Worm (Caenorhabditis elegans) whole organism, L4 larva: ENCODE measurements around the gene haly-1.

Experiments
- ctbp-1 ChIP-seq: fragments of 200-800 bp; sonication (Bioruptor generic); IDR thresholded peaks from 2 replicates; pipeline ENCODE4 v1.3.6; 2022; ENCODE audit warnings: missing genetic modification reagents, missing genetic modification characterization, missing compliant biosample characterization
- nhr-11 ChIP-seq: fragments of 150-350 bp; optimal IDR thresholded peaks from 2 replicates; lab custom pipeline; 2014; ENCODE audit warnings: missing biosample characterization, missing genetic modification characterization
- nhr-237 ChIP-seq: sonication (generic microtip); optimal IDR thresholded peaks from 2 replicates; lab custom pipeline; 2017; ENCODE audit warnings: missing biosample characterization, missing genetic modification characterization
- tra-1 ChIP-seq: fragments of 200-800 bp; sonication (Bioruptor generic); IDR thresholded peaks from 2 replicates; pipeline ENCODE4 v1.3.6; 2022; ENCODE audit warnings: missing genetic modification reagents, missing genetic modification characterization, missing compliant biosample characterization
- unc-62 ChIP-seq, 3 experiments: fragments of 150-350 bp in 1 of 3; sonication (generic microtip); optimal IDR thresholded peaks in 2 of 3; peaks in 1 of 3; 1 replicate in 1 of 3; 2 replicates in 2 of 3; lab custom pipeline; 2014 to 2017; ENCODE audit warnings: missing biosample characterization in 3 of 3, missing genetic modification characterization in 3 of 3, missing genetic modification reagents in 3 of 3, missing genotype in 1 of 3

- TF ChIP-seq ctbp-1 (GFP tag; lab: Robert Waterston, UW): no peak
- no peak for TF ChIP-seq tra-1 (GFP tag; lab: Robert Waterston, UW)
- TF ChIP-seq nhr-237 (tag; lab: Kevin White, UChicago): no peak
- TF ChIP-seq nhr-11 (tag; lab: Kevin White, UChicago): no peak
- no peak for TF ChIP-seq unc-62 (GFP tag; optimal IDR thresholded peaks at IDR 0.05 in 1 of 2; lab: Kevin White, UChicago)
- no peak for TF ChIP-seq unc-62 (tag; optimal IDR thresholded peaks at IDR 0.05; lab: Kevin White, UChicago)
Measured at ce11 chrX:10913981-10914380, 17.6 kb upstream of the haly-1 start, which contains the start of gene F47B10.9.
